Worm (Caenorhabditis elegans): ENCODE measurements around the gene sma-2.

Gene sma-2

ce11 chrIII:8800796-8801083 is 51.3 kb downstream of the sma-2 start:
- no peak for TF ChIP-seq fos-1 (tag; optimal IDR thresholded peaks at IDR 0.05)
- peak; percentile 26 for TF ChIP-seq nhr-43 (tag; optimal IDR thresholded peaks at IDR 0.05; ENCODE audit: poor library complexity, severe bottlenecking)
- no peak for TF ChIP-seq nhr-67 (tag; optimal IDR thresholded peaks at IDR 0.05)
- TF ChIP-seq nhr-25 (tag; optimal IDR thresholded peaks at IDR 0.05), result peak; percentile 63
- TF ChIP-seq nhr-23 (tag; optimal IDR thresholded peaks at IDR 0.05), result peak; percentile 67
- TF ChIP-seq pha-4 (tag; optimal IDR thresholded peaks at IDR 0.05), result peak; percentile 3
- no peak for TF ChIP-seq mml-1 (tag; optimal IDR thresholded peaks at IDR 0.05)
- TF ChIP-seq lsy-12 (tag; optimal IDR thresholded peaks at IDR 0.05), result no peak

ce11 chrIII:8801352-8801863 is 51.9 kb downstream of the sma-2 start:
- peak; percentile 69 for TF ChIP-seq nhr-43 (tag; optimal IDR thresholded peaks at IDR 0.05; ENCODE audit: poor library complexity, severe bottlenecking)
- no peak for TF ChIP-seq ztf-11 (tag; optimal IDR thresholded peaks at IDR 0.05)
- no peak for TF ChIP-seq ceh-82 (tag; optimal IDR thresholded peaks at IDR 0.05)

ce11 chrIII:8801864-8802818 is 52.7 kb downstream of the sma-2 start:
- TF ChIP-seq nhr-237 (tag; optimal IDR thresholded peaks at IDR 0.05) (no peak), ama-1 (optimal IDR thresholded peaks at IDR 0.05) (peak; percentile 90), nhr-25 (tag; optimal IDR thresholded peaks at IDR 0.05) (peak; percentile 99), nhr-28 (tag; optimal IDR thresholded peaks at IDR 0.05) (peak; percentile 16), elt-1 (tag; optimal IDR thresholded peaks at IDR 0.05) (peak; percentile 69), sea-2 (GFP tag; optimal IDR thresholded peaks at IDR 0.05) (peak; percentile 86), skn-1 (tag; optimal IDR thresholded peaks at IDR 0.05) (peak; percentile 89), nfya-1 (tag; optimal IDR thresholded peaks at IDR 0.05; ENCODE audit: insufficient read depth) (peak; percentile 98), eor-1 (tag; optimal IDR thresholded peaks at IDR 0.05) (peak in 1 of 2 experiments; percentile 75), unc-39 (tag; optimal IDR thresholded peaks at IDR 0.05) (no peak), hmg-11 (tag; optimal IDR thresholded peaks at IDR 0.05) (peak; percentile 74), mdl-1 (tag; optimal IDR thresholded peaks at IDR 0.05) (peak; percentile 95), nhr-77 (tag; optimal IDR thresholded peaks at IDR 0.05) (peak; percentile 78), nhr-43 (tag; optimal IDR thresholded peaks at IDR 0.05; ENCODE audit: poor library complexity, severe bottlenecking) (peak; percentile 70), R02D3.7 (tag; optimal IDR thresholded peaks at IDR 0.05) (peak; percentile 77), jun-1 (tag; optimal IDR thresholded peaks at IDR 0.05) (peak; percentile 95), ceh-82 (tag; optimal IDR thresholded peaks at IDR 0.05) (peak; percentile 75), egl-27 (tag; optimal IDR thresholded peaks at IDR 0.05) (peak; percentile 91), pqm-1 (tag; optimal IDR thresholded peaks at IDR 0.05) (peak; percentile 62), zag-1 (tag; optimal IDR thresholded peaks at IDR 0.05) (peak; percentile 82), ztf-11 (tag; optimal IDR thresholded peaks at IDR 0.05) (no peak), daf-12 (tag; optimal IDR thresholded peaks at IDR 0.05) (peak; percentile 41), fkh-2 (tag; optimal IDR thresholded peaks at IDR 0.05) (no peak), fkh-10 (GFP tag; optimal IDR thresholded peaks at IDR 0.05) (peak; percentile 82), ztf-4 (tag; optimal IDR thresholded peaks at IDR 0.05) (peak; percentile 70), ceh-9 (tag; optimal IDR thresholded peaks at IDR 0.05) (peak; percentile 50), nhr-12 (tag; optimal IDR thresholded peaks at IDR 0.05) (no peak), mml-1 (tag; optimal IDR thresholded peaks at IDR 0.05) (peak; percentile 40), nhr-23 (tag; optimal IDR thresholded peaks at IDR 0.05) (peak; percentile 98), tbx-2 (tag; optimal IDR thresholded peaks at IDR 0.05) (peak; percentile 92), elt-2 (tag; optimal IDR thresholded peaks at IDR 0.05) (peak; percentile 93), nhr-76 (tag; optimal IDR thresholded peaks at IDR 0.05) (no peak), lin-39 (tag; optimal IDR thresholded peaks at IDR 0.05) (peak; percentile 97), nhr-67 (tag; optimal IDR thresholded peaks at IDR 0.05) (peak; percentile 17), unc-62 (GFP tag; optimal IDR thresholded peaks at IDR 0.05) (peak; percentile 99), ZK546.5 (tag; optimal IDR thresholded peaks at IDR 0.05) (no peak), aly-2 (tag; optimal IDR thresholded peaks at IDR 0.05) (peak; percentile 89), lsy-12 (tag; optimal IDR thresholded peaks at IDR 0.05) (peak; percentile 91), fos-1 (tag; optimal IDR thresholded peaks at IDR 0.05) (peak; percentile 72), pha-4 (tag; optimal IDR thresholded peaks at IDR 0.05) (peak; percentile 99), nhr-11 (tag; optimal IDR thresholded peaks at IDR 0.05) (peak; percentile 98), ceh-16 (tag; optimal IDR thresholded peaks at IDR 0.05) (no peak), snpc-4 (tag; optimal IDR thresholded peaks at IDR 0.05) (peak; percentile 88), lin-15B (tag; optimal IDR thresholded peaks at IDR 0.05) (peak; percentile 74), egl-5 (tag; optimal IDR thresholded peaks at IDR 0.05) (peak; percentile 84), elt-3 (tag; optimal IDR thresholded peaks at IDR 0.05) (peak in 1 of 3 experiments; percentile 69)
